Worm (Caenorhabditis elegans): Measurements from ENCODE around the gene K08B12.1.
A peak's percentile ranks its signal among the peaks of the same experiment; 100 is the strongest.

DNA sequence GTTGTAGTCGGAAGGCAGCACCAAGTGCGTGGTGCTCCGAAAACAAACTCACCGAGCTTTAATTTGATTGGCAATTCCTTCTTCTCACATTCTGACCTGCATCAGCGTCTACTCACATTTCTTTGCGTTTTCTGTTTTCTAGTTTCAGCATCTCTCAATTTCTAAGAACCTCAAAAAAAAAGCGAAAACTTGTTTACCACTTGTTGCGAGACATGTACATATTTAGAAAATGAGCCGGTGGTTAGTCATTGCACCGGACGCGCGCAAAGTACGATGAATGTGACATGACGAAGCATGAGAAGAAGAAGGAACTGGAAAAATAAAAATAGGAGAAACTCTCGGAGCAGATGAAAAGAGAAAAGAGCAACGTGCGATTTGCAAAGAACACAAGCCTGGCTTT lies 14.5 kb upstream of the K08B12.1 start:
- TF ChIP-seq unc-39 (tag; optimal IDR thresholded peaks at IDR 0.05) (no peak), unc-62 (GFP tag; optimal IDR thresholded peaks at IDR 0.05) (no peak), ces-1 (GFP tag; optimal IDR thresholded peaks at IDR 0.05) (peak; percentile 26), nhr-237 (tag; optimal IDR thresholded peaks at IDR 0.05) (no peak), nhr-28 (tag; optimal IDR thresholded peaks at IDR 0.05) (no peak)
